Worm (Caenorhabditis elegans) whole organism, late embryonic: ENCODE measurements around the gene nlt-1.

Experiments
- ceh-31 ChIP-seq: sonication (generic microtip); optimal IDR thresholded peaks from 2 replicates; lab custom pipeline; 2016; ENCODE audit warnings: missing genetic modification characterization, missing compliant biosample characterization
- fkh-10 ChIP-seq: fragments of 150-350 bp; optimal IDR thresholded peaks from 2 replicates; lab custom pipeline; 2014; ENCODE audit warnings: missing biosample characterization, missing genetic modification reagents, missing genetic modification characterization
- nhr-11 ChIP-seq: fragments of 150-350 bp; optimal IDR thresholded peaks from 2 replicates; lab custom pipeline; 2014; ENCODE audit warnings: missing biosample characterization, missing genetic modification characterization
- odd-2 ChIP-seq: sonication (generic microtip); optimal IDR thresholded peaks from 2 replicates; lab custom pipeline; 2017; ENCODE audit warnings: antibody characterized with exemption, mild to moderate bottlenecking, missing genetic modification characterization, missing compliant biosample characterization
- pqm-1 ChIP-seq: sonication (generic microtip); optimal IDR thresholded peaks from 2 replicates; lab custom pipeline; 2016; ENCODE audit warnings: missing genetic modification characterization, missing compliant biosample characterization
- rnt-1 ChIP-seq: sonication (generic microtip); optimal IDR thresholded peaks from 2 replicates; lab custom pipeline; 2016; ENCODE audit warnings: missing genetic modification characterization, missing compliant biosample characterization
- sdc-2 ChIP-seq: sonication (generic microtip); optimal IDR thresholded peaks from 2 replicates; lab custom pipeline; 2016; ENCODE audit warnings: missing genotype, missing genetic modification characterization, missing compliant biosample characterization
- ttx-3 ChIP-seq: sonication (generic microtip); optimal IDR thresholded peaks from 2 replicates; lab custom pipeline; 2016; ENCODE audit warnings: missing genetic modification reagents, missing genetic modification characterization, missing compliant biosample characterization

DNA sequence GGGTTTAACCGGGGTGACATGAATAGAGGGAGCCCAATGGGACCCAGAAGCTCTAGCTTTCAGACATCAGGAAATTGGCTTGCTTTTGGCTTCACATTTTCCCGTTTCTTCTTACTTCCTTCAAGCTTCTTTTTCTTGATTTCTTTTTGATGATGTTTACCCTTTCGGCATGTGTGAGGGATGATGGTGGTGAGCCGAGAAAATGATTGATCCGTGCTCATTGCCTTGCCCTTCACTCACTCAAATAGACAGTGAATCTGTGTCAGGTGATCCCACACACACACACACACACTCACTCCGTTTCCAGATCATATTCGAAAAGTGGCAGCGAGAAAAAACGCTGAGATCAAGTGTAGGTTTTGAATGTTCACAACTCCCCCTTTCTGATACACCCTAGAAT, 6.3 kb downstream of the nlt-1 start:
- TF ChIP-seq nhr-11 (no peak), fkh-10 (GFP tag; lab: Kevin White, UChicago) (no peak), rnt-1 (tag; lab: Kevin White, UChicago) (no peak), ttx-3 (no peak), odd-2 (tag; lab: Kevin White, UChicago) (no peak), sdc-2 (no peak), pqm-1 (tag; lab: Kevin White, UChicago) (no peak), ceh-31 (tag; lab: Kevin White, UChicago) (no peak)
